Fruit fly (Drosophila melanogaster): Measurements from ENCODE around the gene out.

Gene out

dm6 chrX:19352830-19353441 lies 31.0 kb upstream of the out start, which contains the start of gene kek5 (continued):
- TF ChIP-seq luna (GFP tag; optimal IDR thresholded peaks at IDR 0.05) = no peak
- no peak for TF ChIP-seq cg (GFP tag; optimal IDR thresholded peaks at IDR 0.05)
- peak; percentile 60 for TF ChIP-seq Fer1 (GFP tag; optimal IDR thresholded peaks at IDR 0.05)
- no peak for TF ChIP-seq GATAe (GFP tag; conservative IDR thresholded peaks at IDR 0.05)
- TF ChIP-seq CG4360 (GFP tag; IDR thresholded peaks at IDR 0.05) = no peak; the same call in 1 of the 2 replicates
- no peak for TF ChIP-seq Bteb2 (GFP tag; optimal IDR thresholded peaks at IDR 0.05)
- TF ChIP-seq CG10366 (GFP tag; IDR thresholded peaks at IDR 0.05) = no peak
- no peak for TF ChIP-seq Dek (tag; optimal IDR thresholded peaks at IDR 0.05)
- TF ChIP-seq hb (GFP tag; IDR thresholded peaks at IDR 0.05; ENCODE audit: partially characterized antibody) = no peak
- no peak for TF ChIP-seq emc (GFP tag; optimal IDR thresholded peaks at IDR 0.05)
- peak; percentile 41; the same call in 1 of the 2 replicates for TF ChIP-seq CG6689 (GFP tag; IDR thresholded peaks at IDR 0.05)
- TF ChIP-seq Chrac-16 (GFP tag; optimal IDR thresholded peaks at IDR 0.05) = no peak
- TF ChIP-seq phol (tag; optimal IDR thresholded peaks at IDR 0.05) = peak; percentile 54
- TF ChIP-seq nerfin-1 (tag; optimal IDR thresholded peaks at IDR 0.05) = no peak
- peak; percentile 63 for TF ChIP-seq Meics (GFP tag; optimal IDR thresholded peaks at IDR 0.05)
- TF ChIP-seq hbn (GFP tag; IDR thresholded peaks at IDR 0.05; ENCODE audit: partially characterized antibody) = no peak
- peak; percentile 98 for TF ChIP-seq Jarid2 (GFP tag; optimal IDR thresholded peaks at IDR 0.05)
- no peak for TF ChIP-seq Side (GFP tag; optimal IDR thresholded peaks at IDR 0.05)
- TF ChIP-seq al (GFP tag; IDR thresholded peaks at IDR 0.05) = no peak
- no peak; the same call in 1 of the 2 replicates for TF ChIP-seq slbo (GFP tag; IDR thresholded peaks at IDR 0.05)
- TF ChIP-seq CG1602 (GFP tag; optimal IDR thresholded peaks at IDR 0.05) = peak; percentile 36
- TF ChIP-seq Ets65A (GFP tag) = no peak
- TF ChIP-seq CkIIα-i1 (GFP tag; IDR thresholded peaks at IDR 0.05) = no peak
- no peak for TF ChIP-seq Gug (GFP tag; IDR thresholded peaks at IDR 0.05)
- TF ChIP-seq zf30C (GFP tag; optimal IDR thresholded peaks at IDR 0.05) = peak; percentile 89
- TF ChIP-seq CG10654 (GFP tag; optimal IDR thresholded peaks at IDR 0.05) = peak; percentile 37
- no peak for TF ChIP-seq sqz (GFP tag; optimal IDR thresholded peaks at IDR 0.05)
- no peak for TF ChIP-seq Dip3 (GFP tag; optimal IDR thresholded peaks at IDR 0.05)
- TF ChIP-seq eyg (GFP tag; optimal IDR thresholded peaks at IDR 0.05) = no peak
- no peak for TF ChIP-seq fu2 (GFP tag; optimal IDR thresholded peaks at IDR 0.05)
- peak; percentile 8 for TF ChIP-seq org-1 (GFP tag; optimal IDR thresholded peaks at IDR 0.05)
- no peak for TF ChIP-seq pros (GFP tag; optimal IDR thresholded peaks at IDR 0.05)
- TF ChIP-seq ap (GFP tag; IDR thresholded peaks at IDR 0.05) = no peak
- no peak for TF ChIP-seq scrt (GFP tag; optimal IDR thresholded peaks at IDR 0.05)
- TF ChIP-seq Adf1 (GFP tag; IDR thresholded peaks at IDR 0.05) = no peak; the same call in 1 of the 2 replicates
- TF ChIP-seq zen (tag; optimal IDR thresholded peaks at IDR 0.05) = no peak
- TF ChIP-seq pfk (GFP tag; optimal IDR thresholded peaks at IDR 0.05) = no peak
- TF ChIP-seq MTF-1 (GFP tag; optimal IDR thresholded peaks at IDR 0.05; ENCODE audit: borderline replicate concordance) = no peak
- TF ChIP-seq CG7987 (GFP tag; optimal IDR thresholded peaks at IDR 0.05) = no peak
- TF ChIP-seq Abd-B (GFP tag; optimal IDR thresholded peaks at IDR 0.05) = no peak
- no peak for TF ChIP-seq NK7.1 (GFP tag; optimal IDR thresholded peaks at IDR 0.05)
- TF ChIP-seq CG3163 (GFP tag; optimal IDR thresholded peaks at IDR 0.05) = peak; percentile 9
- no peak for TF ChIP-seq CTCF (GFP tag; optimal IDR thresholded peaks at IDR 0.05)
- TF ChIP-seq CG14860 (GFP tag; IDR thresholded peaks at IDR 0.05; ENCODE audit: partially characterized antibody) = no peak
- no peak for TF ChIP-seq gcm2 (GFP tag; optimal IDR thresholded peaks at IDR 0.05)
- no peak for TF ChIP-seq chif (GFP tag; optimal IDR thresholded peaks at IDR 0.05)
- TF ChIP-seq wek (GFP tag; optimal IDR thresholded peaks at IDR 0.05) = no peak
- no peak for TF ChIP-seq Neu2 (GFP tag; optimal IDR thresholded peaks at IDR 0.05; ENCODE audit: borderline replicate concordance)
- peak; percentile 4 for TF ChIP-seq CG12155 (GFP tag; optimal IDR thresholded peaks at IDR 0.05)
- TF ChIP-seq HmgD (GFP tag; optimal IDR thresholded peaks at IDR 0.05) = peak; percentile 50
- peak; percentile 21 for TF ChIP-seq CG18476 (GFP tag; optimal IDR thresholded peaks at IDR 0.05)

Data from whole organism, embryonic.